Worm (Caenorhabditis elegans) whole organism, L1 larva: ENCODE results near the gene F59B10.6.
A peak's percentile ranks its signal among the peaks of the same experiment; 100 is the strongest.

Experiments
- C16A3.4 ChIP-seq: fragments of 150-350 bp; optimal IDR thresholded peaks from 2 replicates; lab custom pipeline; 2014; ENCODE audit warnings: missing biosample characterization, missing genetic modification characterization
- C34B4.2 ChIP-seq: sonication (generic microtip); optimal IDR thresholded peaks from 2 replicates; lab custom pipeline; 2017; ENCODE audit warnings: mild to moderate bottlenecking, missing genetic modification characterization, missing compliant biosample characterization
- aha-1 ChIP-seq: fragments of 150-350 bp; optimal IDR thresholded peaks from 2 replicates; lab custom pipeline; 2014; ENCODE audit warnings: missing biosample characterization, missing genetic modification characterization
- alr-1 ChIP-seq: fragments of 200-800 bp; sonication (Bioruptor generic); optimal IDR thresholded peaks from 2 replicates; lab custom pipeline; 2018; ENCODE audit warnings: borderline replicate concordance, mild to moderate bottlenecking, missing genetic modification characterization, missing compliant biosample characterization
- ama-1 ChIP-seq: fragments of 150-350 bp; optimal IDR thresholded peaks from 2 replicates; lab custom pipeline; 2014
- ceh-82 ChIP-seq, 3 experiments: fragments of 150-350 bp in 1 of 3; sonication (generic microtip) in 2 of 3; optimal IDR thresholded peaks; 2 replicates each; lab custom pipeline; 2014 to 2017; ENCODE audit warnings: missing biosample characterization in 3 of 3, missing genetic modification characterization in 3 of 3
- ceh-88 ChIP-seq: fragments of 200-800 bp; sonication (Bioruptor generic); IDR thresholded peaks from 2 replicates; pipeline ENCODE4 v1.3.6; 2022; ENCODE audit warnings: missing genetic modification characterization, missing compliant biosample characterization
- ces-1 ChIP-seq: fragments of 150-350 bp; optimal IDR thresholded peaks from 2 replicates; lab custom pipeline; 2014; ENCODE audit warnings: missing biosample characterization, missing genetic modification reagents, missing genetic modification characterization
- dpl-1 ChIP-seq, 3 experiments: fragments of 150-350 bp in 2 of 3; sonication (generic microtip) in 1 of 3; optimal IDR thresholded peaks; 2 replicates each; lab custom pipeline; 2014 to 2017; ENCODE audit warnings: missing biosample characterization in 3 of 3, missing genetic modification characterization in 3 of 3, missing genetic modification reagents in 3 of 3
- dsc-1 ChIP-seq: sonication (generic microtip); optimal IDR thresholded peaks from 2 replicates; lab custom pipeline; 2016; ENCODE audit warnings: mild to moderate bottlenecking, missing genetic modification characterization, missing compliant biosample characterization
- efl-1 ChIP-seq, 4 experiments: fragments of 150-350 bp; optimal IDR thresholded peaks in 3 of 4; peaks in 1 of 4; 1 replicate in 1 of 4; 2 replicates in 3 of 4; lab custom pipeline; 2014; ENCODE audit warnings: missing biosample characterization in 2 of 4, missing genetic modification characterization in 2 of 4, missing genetic modification reagents in 2 of 4
- efl-3 ChIP-seq: fragments of 200-800 bp; sonication (Bioruptor generic); optimal IDR thresholded peaks from 2 replicates; lab custom pipeline; 2018; ENCODE audit warnings: mild to moderate bottlenecking, missing genetic modification characterization, missing compliant biosample characterization
- egl-13 ChIP-seq: sonication (generic microtip); optimal IDR thresholded peaks from 2 replicates; lab custom pipeline; 2016; ENCODE audit warnings: missing genotype, missing genetic modification reagents, missing genetic modification characterization, missing compliant biosample characterization
- egl-27 ChIP-seq, 2 experiments: fragments of 150-350 bp in 1 of 2; sonication (generic microtip); optimal IDR thresholded peaks; 3 replicates each; lab custom pipeline; 2017 to 2018; ENCODE audit warnings: missing biosample characterization in 2 of 2, missing genetic modification characterization in 2 of 2, missing genetic modification reagents in 2 of 2
- elt-2 ChIP-seq: sonication (generic microtip); optimal IDR thresholded peaks from 2 replicates; lab custom pipeline; 2016; ENCODE audit warnings: missing genetic modification characterization, mild to moderate bottlenecking, inconsistent platforms, missing compliant biosample characterization, missing genetic modification reagents
- ets-5 ChIP-seq: fragments of 200-800 bp; sonication (Bioruptor generic); IDR thresholded peaks from 2 replicates; pipeline ENCODE4 v1.3.6; 2022; ENCODE audit warnings: missing genetic modification characterization, missing compliant biosample characterization
- fkh-8 ChIP-seq: sonication (generic microtip); optimal IDR thresholded peaks from 2 replicates; lab custom pipeline; 2016; ENCODE audit warnings: mild to moderate bottlenecking, missing genetic modification characterization, missing compliant biosample characterization
- grh-1 ChIP-seq: fragments of 200-800 bp; sonication (Bioruptor generic); IDR thresholded peaks from 2 replicates; pipeline ENCODE4 v1.3.6; 2022; ENCODE audit warnings: missing genetic modification reagents, missing genetic modification characterization, missing compliant biosample characterization
- hlh-4 ChIP-seq: sonication (generic microtip); optimal IDR thresholded peaks from 2 replicates; lab custom pipeline; 2016; ENCODE audit warnings: mild to moderate bottlenecking, missing genetic modification characterization, missing compliant biosample characterization
- irx-1 ChIP-seq: sonication (generic microtip); optimal IDR thresholded peaks from 2 replicates; lab custom pipeline; 2016; ENCODE audit warnings: missing genetic modification characterization, missing compliant biosample characterization
- isw-1 ChIP-seq: fragments of 200-800 bp; sonication (Bioruptor generic); IDR thresholded peaks from 2 replicates; pipeline ENCODE4 v1.3.6; 2022; ENCODE audit warnings: missing genetic modification characterization, missing compliant biosample characterization
- lin-13 ChIP-seq: fragments of 150-350 bp; optimal IDR thresholded peaks from 2 replicates; lab custom pipeline; 2014; ENCODE audit warnings: missing biosample characterization, missing genetic modification reagents, missing genetic modification characterization
- lin-14 ChIP-seq: fragments of 200-800 bp; sonication (Bioruptor generic); optimal IDR thresholded peaks from 2 replicates; lab custom pipeline; 2018; ENCODE audit warnings: mild to moderate bottlenecking, missing genetic modification characterization, moderate library complexity, missing compliant biosample characterization
- lin-39 ChIP-seq: fragments of 150-350 bp; optimal IDR thresholded peaks from 2 replicates; lab custom pipeline; 2014; ENCODE audit warnings: missing biosample characterization, missing genetic modification reagents, missing genetic modification characterization
- lir-3 ChIP-seq: sonication (generic microtip); optimal IDR thresholded peaks from 2 replicates; lab custom pipeline; 2016; ENCODE audit warnings: mild to moderate bottlenecking, missing genetic modification characterization, moderate library complexity, missing compliant biosample characterization; ENCODE audit not compliant: poor library complexity
- lsy-2 ChIP-seq, 2 experiments: fragments of 150-350 bp; optimal IDR thresholded peaks; 2 replicates each; lab custom pipeline; 2014; ENCODE audit warnings: missing biosample characterization in 2 of 2, missing genetic modification characterization in 2 of 2
- mab-9 ChIP-seq: fragments of 200-800 bp; sonication (Bioruptor generic); IDR thresholded peaks from 2 replicates; pipeline ENCODE4 v1.3.6; 2022; ENCODE audit warnings: missing genetic modification reagents, missing genetic modification characterization, missing compliant biosample characterization
- mep-1 ChIP-seq: fragments of 150-350 bp; optimal IDR thresholded peaks from 2 replicates; lab custom pipeline; 2014; ENCODE audit warnings: missing biosample characterization, missing genetic modification characterization
- nhr-11 ChIP-seq: fragments of 150-350 bp; optimal IDR thresholded peaks from 2 replicates; lab custom pipeline; 2014; ENCODE audit warnings: missing biosample characterization, missing genetic modification characterization
- nhr-12 ChIP-seq: sonication (generic microtip); optimal IDR thresholded peaks from 2 replicates; lab custom pipeline; 2017; ENCODE audit warnings: missing biosample characterization, missing genetic modification characterization
- nhr-19 ChIP-seq: fragments of 200-800 bp; sonication (Bioruptor generic); conservative IDR thresholded peaks from 2 replicates; pipeline ENCODE4 v1.3.6; 2022; ENCODE audit warnings: missing genetic modification characterization, missing compliant biosample characterization
- nhr-20 ChIP-seq: sonication (generic microtip); optimal IDR thresholded peaks from 2 replicates; lab custom pipeline; 2016; ENCODE audit warnings: mild to moderate bottlenecking, missing genetic modification characterization, missing compliant biosample characterization
- nhr-237 ChIP-seq: fragments of 150-350 bp; optimal IDR thresholded peaks from 2 replicates; lab custom pipeline; 2014; ENCODE audit warnings: missing biosample characterization, missing genetic modification characterization
- nhr-71 ChIP-seq: sonication (generic microtip); optimal IDR thresholded peaks from 2 replicates; lab custom pipeline; 2016; ENCODE audit warnings: mild to moderate bottlenecking, missing genetic modification characterization, moderate library complexity, missing compliant biosample characterization
- nhr-85 ChIP-seq: sonication (generic microtip); peaks from one replicate; lab custom pipeline; 2016; ENCODE audit warnings: missing genetic modification characterization, inconsistent platforms, missing compliant biosample characterization
- pag-3 ChIP-seq: sonication (generic microtip); optimal IDR thresholded peaks from 2 replicates; lab custom pipeline; 2017; ENCODE audit warnings: missing genetic modification characterization, mild to moderate bottlenecking, missing compliant biosample characterization, antibody characterized with exemption, borderline replicate concordance; ENCODE audit not compliant: insufficient read depth
- pax-3 ChIP-seq: fragments of 200-800 bp; sonication (Bioruptor generic); optimal IDR thresholded peaks from 2 replicates; lab custom pipeline; 2018; ENCODE audit warnings: mild to moderate bottlenecking, missing genetic modification characterization, moderate library complexity, missing compliant biosample characterization
- pqm-1 ChIP-seq: sonication (generic microtip); optimal IDR thresholded peaks from 3 replicates; lab custom pipeline; 2017; ENCODE audit warnings: missing biosample characterization, missing genetic modification characterization
- rnt-1 ChIP-seq: sonication (generic microtip); optimal IDR thresholded peaks from 2 replicates; lab custom pipeline; 2016; ENCODE audit warnings: mild to moderate bottlenecking, missing genetic modification characterization, moderate library complexity, missing compliant biosample characterization
- snpc-4 ChIP-seq: fragments of 150-350 bp; optimal IDR thresholded peaks from 2 replicates; lab custom pipeline; 2014; ENCODE audit warnings: missing biosample characterization, missing genetic modification characterization
- sox-4 ChIP-seq: sonication (generic microtip); optimal IDR thresholded peaks from 2 replicates; lab custom pipeline; 2016; ENCODE audit warnings: missing genetic modification characterization, missing compliant biosample characterization
- tlp-1 ChIP-seq: fragments of 150-350 bp; optimal IDR thresholded peaks from 2 replicates; lab custom pipeline; 2014; ENCODE audit warnings: missing biosample characterization, missing genetic modification characterization
- unc-130 ChIP-seq: fragments of 150-350 bp; optimal IDR thresholded peaks from 2 replicates; lab custom pipeline; 2017; ENCODE audit warnings: missing biosample characterization, missing genetic modification characterization, inconsistent platforms
- unc-30 ChIP-seq: sonication (generic microtip); optimal IDR thresholded peaks from 2 replicates; lab custom pipeline; 2017; ENCODE audit warnings: missing biosample characterization, missing genetic modification characterization
- vab-15 ChIP-seq: sonication (generic microtip); optimal IDR thresholded peaks from 2 replicates; lab custom pipeline; 2017; ENCODE audit warnings: missing genotype, mild to moderate bottlenecking, missing genetic modification characterization, missing compliant biosample characterization
- zag-1 ChIP-seq: fragments of 150-350 bp; optimal IDR thresholded peaks from 2 replicates; lab custom pipeline; 2014; ENCODE audit warnings: missing biosample characterization, missing genetic modification characterization
- zip-4 ChIP-seq: fragments of 200-800 bp; sonication (Bioruptor generic); optimal IDR thresholded peaks from 2 replicates; lab custom pipeline; 2018; ENCODE audit warnings: mild to moderate bottlenecking, missing genetic modification characterization, moderate library complexity, missing compliant biosample characterization
- ztf-11 ChIP-seq, 2 experiments: sonication (generic microtip); optimal IDR thresholded peaks; 2 replicates each; lab custom pipeline; 2016 to 2017; ENCODE audit warnings: missing genetic modification characterization in 2 of 2, missing biosample characterization in 1 of 2, missing compliant biosample characterization in 1 of 2
- ztf-4 ChIP-seq: fragments of 150-350 bp; optimal IDR thresholded peaks from 2 replicates; lab custom pipeline; 2014; ENCODE audit warnings: missing biosample characterization, missing genetic modification characterization

Gene F59B10.6

DNA sequence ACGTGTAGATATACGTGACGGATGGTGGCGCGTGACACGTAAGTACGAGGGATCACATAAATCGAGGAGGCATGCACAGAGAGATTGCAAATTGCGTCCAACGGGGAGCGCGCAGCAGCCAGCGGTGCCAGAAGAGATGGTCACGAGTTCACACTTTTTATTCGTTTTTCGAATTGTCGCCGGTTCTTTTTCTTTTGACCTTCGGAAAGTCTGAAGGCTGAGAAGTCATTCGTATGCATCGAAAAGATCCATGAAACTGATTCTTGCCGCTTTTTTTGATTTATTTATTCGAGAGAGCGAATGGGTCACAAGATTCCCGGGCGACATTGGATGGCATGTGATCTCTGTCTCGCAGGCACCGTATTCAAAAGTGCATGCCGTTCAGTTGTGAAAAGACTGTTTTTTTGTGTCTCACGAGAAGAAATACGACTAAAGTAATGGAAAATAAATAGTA is 34.7 kb upstream of the F59B10.6 start (continued):
- TF ChIP-seq C34B4.2 (tag; lab: Kevin White, UChicago) (no peak), nhr-20 (tag; lab: Kevin White, UChicago) (peak; percentile 95), alr-1 (tag; lab: Kevin White, UChicago) (no peak), ama-1 (lab: Kevin White, UChicago) (peak; percentile 58), grh-1 (GFP tag; lab: Robert Waterston, UW) (peak; percentile 45), irx-1 (tag; lab: Kevin White, UChicago) (peak; percentile 78), sox-4 (tag; lab: Kevin White, UChicago) (peak; percentile 70), efl-1 (optimal IDR thresholded peaks at IDR 0.05; lab: Kevin White, UChicago) (peak; percentile 44 to 58), efl-1 (GFP tag; optimal IDR thresholded peaks at IDR 0.05 in 1 of 2; lab: Kevin White, UChicago) (peak; percentile 57 to 95), nhr-71 (tag; lab: Kevin White, UChicago) (peak; percentile 96), C16A3.4 (peak; percentile 78), vab-15 (tag; lab: Kevin White, UChicago) (no peak), tlp-1 (tag; lab: Kevin White, UChicago) (no peak), aha-1 (tag; lab: Kevin White, UChicago) (peak; percentile 87), dsc-1 (tag; lab: Kevin White, UChicago) (peak; percentile 70), nhr-85 (tag; lab: Kevin White, UChicago) (peak; percentile 97), unc-30 (tag; lab: Kevin White, UChicago) (no peak), nhr-12 (tag; lab: Kevin White, UChicago) (no peak), ceh-88 (peak; percentile 80), fkh-8 (peak; percentile 60), zip-4 (peak; percentile 53), isw-1 (GFP tag; lab: Robert Waterston, UW) (peak; percentile 58), lir-3 (tag; lab: Kevin White, UChicago) (peak; percentile 78), zag-1 (tag; lab: Kevin White, UChicago) (no peak), nhr-237 (tag; lab: Kevin White, UChicago) (no peak), lsy-2 (tag; optimal IDR thresholded peaks at IDR 0.05; lab: Kevin White, UChicago) (peak; percentile 67 to 68), mep-1 (tag; lab: Kevin White, UChicago) (peak; percentile 82), pag-3 (tag; lab: Kevin White, UChicago) (no peak), egl-13 (tag; lab: Kevin White, UChicago) (peak; percentile 51), ztf-11 (tag; optimal IDR thresholded peaks at IDR 0.05; lab: Kevin White, UChicago) (peak in 1 of 2 experiments; percentile 79), dpl-1 (GFP tag; optimal IDR thresholded peaks at IDR 0.05; lab: Kevin White, UChicago) (peak; percentile 47 to 65 (median 58)), lin-39 (peak; percentile 64), mab-9 (GFP tag; lab: Robert Waterston, UW) (peak; percentile 87), efl-3 (peak; percentile 69), snpc-4 (tag; lab: Kevin White, UChicago) (peak; percentile 31), ceh-82 (tag; optimal IDR thresholded peaks at IDR 0.05; lab: Kevin White, UChicago) (peak; percentile 12 to 56 (median 37)), lin-13 (peak; percentile 62), hlh-4 (tag; lab: Kevin White, UChicago) (no peak), egl-27 (tag; optimal IDR thresholded peaks at IDR 0.05; lab: Kevin White, UChicago) (no peak), ces-1 (GFP tag; lab: Kevin White, UChicago) (no peak)
- TF ChIP-seq, all 84 proteins: peak for 51

DNA sequence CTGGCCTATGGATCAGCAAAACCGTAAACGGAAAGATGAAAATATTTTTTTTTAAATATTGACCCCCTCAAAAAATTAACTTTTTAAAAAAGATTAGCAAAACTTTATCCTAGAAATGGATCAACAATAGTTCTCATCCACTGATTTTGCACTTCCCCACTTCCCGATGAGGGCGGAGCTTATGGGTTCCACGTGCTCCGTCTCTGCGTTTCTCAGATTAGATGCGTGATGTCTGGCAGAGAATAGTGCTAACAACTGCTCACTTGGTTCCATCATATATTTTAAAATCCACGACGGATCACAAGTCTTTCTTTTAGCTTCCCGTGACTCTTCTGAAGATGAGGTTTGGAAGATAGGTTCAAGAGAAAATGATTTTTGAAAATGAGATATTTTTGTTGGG is 34.1 kb upstream of the F59B10.6 start:
- TF ChIP-seq sox-4 (tag; lab: Kevin White, UChicago) (no peak), lir-3 (tag; lab: Kevin White, UChicago) (peak; percentile 45), lsy-2 (tag; optimal IDR thresholded peaks at IDR 0.05; lab: Kevin White, UChicago) (peak; percentile 41 to 43), mep-1 (tag; lab: Kevin White, UChicago) (peak; percentile 18), rnt-1 (peak; percentile 85), ztf-4 (tag; lab: Kevin White, UChicago) (peak; percentile 14), nhr-71 (tag; lab: Kevin White, UChicago) (peak; percentile 37), elt-2 (no peak), pqm-1 (tag; lab: Kevin White, UChicago) (no peak), ets-5 (GFP tag; lab: Robert Waterston, UW) (no peak), fkh-8 (no peak), snpc-4 (tag; lab: Kevin White, UChicago) (no peak), pax-3 (tag; lab: Kevin White, UChicago) (no peak), ceh-88 (no peak), lin-14 (GFP tag; lab: Kevin White, UChicago) (peak; percentile 61), unc-130 (tag; lab: Kevin White, UChicago) (peak; percentile 65), dpl-1 (GFP tag; optimal IDR thresholded peaks at IDR 0.05; lab: Kevin White, UChicago) (peak in 1 of 3 experiments; percentile 2), ama-1 (lab: Kevin White, UChicago) (no peak), nhr-19 (GFP tag; lab: Robert Waterston, UW) (peak; percentile 34; the same call in 1 of the 2 replicates), nhr-11 (tag; lab: Kevin White, UChicago) (peak; percentile 1), aha-1 (tag; lab: Kevin White, UChicago) (no peak)
